Worm (Caenorhabditis elegans): ENCODE data around the gene C24A8.6.
"Not testable (repeated sequence)": the region's sequence is repeated elsewhere in the genome, so short reads cannot be mapped to it uniquely, and the experiment has no call there.

C24A8.6 gene

DNA sequence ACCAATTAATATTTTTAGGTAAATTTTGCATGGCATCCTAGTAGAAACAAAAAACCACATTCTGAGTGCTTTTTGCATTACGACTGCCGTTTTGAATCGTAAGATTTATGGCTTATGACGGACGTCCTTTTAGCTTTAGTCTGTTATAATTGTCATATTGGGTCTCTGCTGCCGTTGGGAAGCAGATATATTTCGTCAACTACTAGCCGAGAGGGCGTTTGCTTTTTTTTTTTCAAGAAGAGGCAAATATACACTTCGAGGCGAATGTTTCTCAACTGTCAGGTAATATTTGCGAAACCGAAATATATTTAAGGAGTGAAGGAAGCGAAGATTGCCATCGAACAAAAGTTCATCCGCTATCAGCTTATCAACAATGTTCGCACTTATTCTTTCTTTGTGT is 11.7 kb upstream of the C24A8.6 start, which contains the start of gene F14H12.3:
TSS of gene F14H12.3 (plus strand) at position 301 of the 400 bp plus-strand sequence.
- TF ChIP-seq unc-62 (GFP tag; optimal IDR thresholded peaks at IDR 0.05): no peak

DNA sequence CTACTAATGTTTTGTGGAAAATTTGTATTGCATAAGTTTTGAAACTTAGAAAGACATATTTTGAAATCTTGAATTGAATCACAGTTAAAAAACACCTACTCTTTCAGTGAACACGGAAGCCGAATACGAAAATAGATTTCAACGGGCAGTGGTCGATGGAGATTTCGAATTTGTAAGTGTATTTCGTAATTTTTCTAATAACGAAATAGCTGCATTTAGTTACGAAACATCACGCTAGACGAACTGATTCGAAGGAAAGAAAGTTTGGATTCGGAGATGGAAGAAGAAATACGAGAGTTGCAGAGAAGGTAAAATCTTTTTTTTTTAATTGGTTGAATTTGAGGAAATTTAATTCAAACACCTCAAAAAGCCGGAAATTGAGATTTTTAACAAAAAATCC is 10.5 kb upstream of the C24A8.6 start:
- TF ChIP-seq unc-62 (GFP tag; optimal IDR thresholded peaks at IDR 0.05): no peak

DNA sequence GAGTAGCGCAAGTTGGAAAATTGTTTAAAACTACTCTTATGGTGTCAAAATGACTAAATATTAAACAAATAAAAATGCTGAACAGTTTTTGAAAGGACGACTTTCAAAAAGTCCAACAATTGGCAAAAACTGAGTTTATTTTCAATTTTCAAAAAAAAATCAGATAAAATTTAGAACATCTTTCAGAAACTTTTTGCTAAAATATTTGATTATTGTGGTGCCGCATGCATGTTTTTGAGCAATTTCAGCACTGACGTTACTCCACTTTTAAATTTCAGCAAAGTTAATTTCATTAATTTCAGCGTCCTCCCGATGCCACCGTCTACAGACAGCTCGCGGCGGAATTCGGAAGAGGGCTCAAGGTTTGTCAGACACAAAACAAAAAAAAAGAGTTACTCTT is 7.1 kb upstream of the C24A8.6 start, which contains the start of gene cst-1:
TSS of gene cst-1 (plus strand) at position 301 of the 400 bp plus-strand sequence.
- not testable (repeated sequence) for TF ChIP-seq unc-62 (GFP tag; optimal IDR thresholded peaks at IDR 0.05)

DNA sequence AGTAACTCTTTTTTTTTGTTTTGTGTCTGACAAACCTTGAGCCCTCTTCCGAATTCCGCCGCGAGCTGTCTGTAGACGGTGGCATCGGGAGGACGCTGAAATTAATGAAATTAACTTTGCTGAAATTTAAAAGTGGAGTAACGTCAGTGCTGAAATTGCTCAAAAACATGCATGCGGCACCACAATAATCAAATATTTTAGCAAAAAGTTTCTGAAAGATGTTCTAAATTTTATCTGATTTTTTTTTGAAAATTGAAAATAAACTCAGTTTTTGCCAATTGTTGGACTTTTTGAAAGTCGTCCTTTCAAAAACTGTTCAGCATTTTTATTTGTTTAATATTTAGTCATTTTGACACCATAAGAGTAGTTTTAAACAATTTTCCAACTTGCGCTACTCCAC is 3.7 kb upstream of the C24A8.6 start, which contains the start of gene cst-2:
TSS of gene cst-2 (minus strand) at position 101 of the 400 bp plus-strand sequence.
- TF ChIP-seq unc-62 (GFP tag; optimal IDR thresholded peaks at IDR 0.05): not testable (repeated sequence)

DNA sequence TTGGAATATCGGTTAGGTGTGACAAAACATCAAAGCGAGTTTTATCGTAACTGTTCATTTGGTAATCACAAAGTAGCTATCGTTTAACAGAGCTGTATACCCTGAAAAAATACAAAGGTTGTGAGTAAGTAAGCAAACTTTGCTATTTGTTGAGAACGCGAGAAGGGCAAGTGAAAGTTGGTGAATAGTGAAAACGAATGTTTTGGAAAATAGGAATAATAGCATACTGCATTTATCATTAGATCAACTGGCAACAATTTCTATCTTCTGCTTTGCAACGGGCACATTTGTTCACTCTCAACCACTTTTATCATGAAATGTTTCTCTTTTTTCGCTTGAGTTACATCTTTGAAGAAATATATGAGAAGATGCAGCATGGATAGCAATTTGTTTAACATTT is 3.4 kb downstream of the C24A8.6 start, which contains the start of gene C24A8.5:
TSS of gene C24A8.5 (minus strand) at position 101 of the 400 bp plus-strand sequence.
- TF ChIP-seq unc-62 (GFP tag; optimal IDR thresholded peaks at IDR 0.05): no peak

DNA sequence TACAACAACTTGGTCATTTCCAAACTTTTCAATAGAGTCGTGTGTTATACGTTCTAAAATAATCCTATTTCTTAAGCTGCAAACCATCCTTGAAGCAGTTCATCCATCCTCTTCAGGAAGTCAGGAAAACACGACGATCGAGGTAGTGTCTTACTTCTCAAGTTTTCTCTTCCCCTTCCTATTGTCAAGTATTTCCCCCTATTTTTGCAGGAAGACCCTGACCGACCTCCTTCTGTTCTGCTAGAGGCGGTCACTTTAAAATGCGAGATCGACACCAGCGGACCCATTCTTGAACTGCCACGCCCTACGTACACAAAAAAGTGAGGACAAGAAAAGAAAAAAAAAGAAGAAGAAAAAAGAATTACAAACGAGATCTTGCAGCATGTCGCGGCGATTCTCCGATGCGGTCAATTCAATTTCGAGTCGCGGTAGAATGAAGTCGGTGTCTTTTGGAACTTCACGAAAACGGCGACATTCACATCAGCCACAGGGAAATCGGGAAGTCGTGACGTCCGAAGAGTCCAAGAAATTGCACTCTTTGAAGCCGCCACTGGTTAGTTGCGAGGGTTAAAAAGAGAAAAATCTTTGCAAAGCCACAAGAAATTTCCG is 9.3 kb downstream of the C24A8.6 start:
- no peak for TF ChIP-seq unc-62 (GFP tag; optimal IDR thresholded peaks at IDR 0.05)

DNA sequence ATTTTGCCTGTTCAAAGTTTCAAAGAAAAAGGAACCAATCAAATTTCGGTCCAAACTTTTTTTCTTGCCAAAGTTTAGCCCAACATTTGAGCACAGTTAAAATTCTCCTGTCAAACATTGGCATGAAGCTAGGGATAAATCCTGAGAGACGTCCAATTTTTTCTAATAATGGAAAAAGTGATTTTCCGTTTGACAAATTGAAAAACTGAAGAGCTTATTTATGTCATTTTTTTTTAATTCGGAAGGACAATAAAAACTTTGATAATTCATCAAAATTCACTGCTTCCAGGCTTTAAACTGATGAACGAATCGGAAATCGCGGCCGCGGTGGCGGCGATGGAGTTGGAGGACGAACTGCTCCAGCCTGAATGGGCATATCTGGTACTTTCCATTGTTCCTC is 11.6 kb downstream of the C24A8.6 start, which contains the start of gene dop-6:
TSS of gene dop-6 (plus strand) at position 301 of the 400 bp plus-strand sequence.
- no peak for TF ChIP-seq unc-62 (GFP tag; optimal IDR thresholded peaks at IDR 0.05)

DNA sequence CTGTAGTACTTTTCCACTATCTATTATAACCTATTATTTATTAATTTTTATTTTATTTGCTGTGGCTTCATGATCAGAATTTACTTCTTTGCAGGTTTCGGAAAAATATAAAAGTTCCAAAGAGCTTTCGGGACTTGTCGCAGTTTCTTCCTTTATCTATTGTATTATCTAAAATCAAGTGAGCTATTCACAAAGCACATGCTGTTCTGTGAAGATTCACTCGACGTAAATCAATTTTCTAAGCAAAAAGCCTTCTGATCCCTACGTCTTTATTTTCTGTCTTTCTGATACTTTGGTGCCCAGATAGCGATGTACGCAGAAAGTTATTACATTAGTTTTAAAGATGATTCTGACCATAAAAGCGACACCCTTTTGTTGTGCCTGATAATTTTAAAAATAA is 15.1 kb downstream of the C24A8.6 start:
- TF ChIP-seq unc-62 (GFP tag; optimal IDR thresholded peaks at IDR 0.05): no peak

DNA sequence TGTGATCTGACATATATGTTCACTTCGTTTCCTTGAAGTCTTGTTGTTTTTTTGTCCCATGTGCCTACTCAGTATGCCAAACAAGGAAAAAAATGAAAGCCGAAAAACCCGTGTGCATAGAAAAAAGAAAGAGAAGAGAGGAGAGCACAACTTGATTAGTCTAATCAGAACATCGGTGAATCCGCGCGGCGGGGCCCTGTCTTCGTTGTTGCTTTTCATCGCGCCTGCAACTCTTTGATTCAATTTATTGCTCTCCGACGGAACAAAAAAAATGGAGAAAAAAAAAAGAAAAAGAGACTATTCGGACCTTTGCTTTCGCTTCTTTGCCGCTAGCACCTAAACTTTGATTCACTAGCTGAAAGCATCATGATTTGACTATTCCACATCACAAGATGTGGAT is 17.3 kb downstream of the C24A8.6 start:
- TF ChIP-seq unc-62 (GFP tag; optimal IDR thresholded peaks at IDR 0.05): no peak

DNA sequence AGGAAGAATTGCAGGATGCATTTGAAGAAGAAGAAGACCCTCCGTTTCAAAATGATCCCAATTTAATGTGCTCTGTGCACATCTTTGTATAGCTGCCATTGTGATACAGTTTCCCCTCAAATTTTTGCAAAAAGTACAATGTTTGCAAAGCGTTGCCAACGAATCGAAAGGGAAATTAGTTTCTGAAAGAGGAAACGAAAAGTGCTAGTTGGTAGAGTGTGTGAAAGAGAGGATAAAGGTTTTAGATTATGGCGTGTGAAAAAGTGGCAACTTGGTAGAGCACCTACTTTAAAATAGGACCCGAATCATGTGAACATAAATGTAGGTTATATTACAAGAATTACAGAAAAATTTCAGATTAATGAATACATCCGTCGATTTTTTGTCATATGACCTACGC is 20.5 kb downstream of the C24A8.6 start, which contains the start of gene C52B9.8:
TSS of gene C52B9.8 (minus strand) at position 101 of the 400 bp plus-strand sequence.
- no peak for TF ChIP-seq unc-62 (GFP tag; optimal IDR thresholded peaks at IDR 0.05)

DNA sequence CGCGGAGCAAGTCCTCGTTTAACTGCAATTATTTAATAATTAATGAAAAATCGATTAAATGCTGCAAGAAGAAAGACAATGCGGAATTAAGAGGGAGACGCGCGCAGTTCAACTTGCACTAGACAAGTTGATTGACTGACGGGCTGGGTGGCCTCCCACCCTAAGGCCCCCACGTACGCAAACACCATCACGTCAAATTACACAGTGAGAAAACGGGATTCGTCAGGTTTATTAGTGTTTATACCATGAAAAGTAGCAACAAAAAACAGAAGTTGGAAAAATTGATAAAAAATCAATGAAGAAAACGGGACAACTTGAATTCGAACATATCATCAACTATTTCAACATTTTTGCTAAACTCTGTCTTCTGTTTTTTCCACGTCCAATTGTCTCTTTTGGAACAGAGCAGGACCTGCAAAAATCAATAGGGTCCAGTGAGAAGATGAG is 24.6 kb downstream of the C24A8.6 start:
- TF ChIP-seq unc-62 (GFP tag; optimal IDR thresholded peaks at IDR 0.05): no peak

DNA sequence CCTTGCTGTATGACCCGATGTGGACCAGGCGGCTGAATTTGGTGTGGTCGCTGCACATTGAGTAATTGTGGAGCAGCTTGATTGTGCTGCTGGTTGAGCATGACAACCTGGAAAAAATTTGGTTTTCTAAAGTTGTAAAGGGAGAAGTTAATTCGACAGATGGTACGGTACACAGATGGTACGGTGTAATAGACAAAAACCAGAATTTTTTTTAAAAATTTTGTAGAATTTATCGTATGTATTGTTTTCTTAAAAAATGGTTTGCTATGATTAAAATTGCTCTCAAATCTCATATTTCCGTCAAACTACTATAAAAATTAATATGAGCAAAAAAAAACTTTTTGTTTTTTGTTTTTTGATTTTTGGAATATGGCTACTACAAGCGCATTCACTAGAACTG is 25.3 kb downstream of the C24A8.6 start, which contains the start of gene pqn-15:
TSS of gene pqn-15 (minus strand) at position 101 of the 400 bp plus-strand sequence.
- no peak for TF ChIP-seq unc-62 (GFP tag; optimal IDR thresholded peaks at IDR 0.05)

DNA sequence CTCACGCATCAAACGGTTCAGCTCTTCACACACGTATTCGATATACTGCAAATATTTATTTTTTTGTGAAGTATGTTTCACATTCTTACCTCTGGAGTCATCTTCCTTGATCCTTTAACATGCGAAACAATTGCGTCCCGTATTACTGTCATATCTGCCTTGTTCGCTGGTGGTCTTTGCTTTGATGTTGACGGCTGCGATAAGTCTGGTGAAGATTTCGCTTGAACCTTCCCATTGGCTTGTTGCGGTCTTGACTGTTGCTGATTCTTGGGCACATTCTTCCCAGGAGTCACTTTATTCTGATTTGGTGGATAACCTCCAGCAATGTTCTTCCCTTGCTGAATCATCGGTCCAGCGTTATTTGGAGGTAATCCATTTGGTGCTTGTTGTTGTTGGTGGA is 29.0 kb downstream of the C24A8.6 start:
- no peak for TF ChIP-seq unc-62 (GFP tag; optimal IDR thresholded peaks at IDR 0.05)

DNA sequence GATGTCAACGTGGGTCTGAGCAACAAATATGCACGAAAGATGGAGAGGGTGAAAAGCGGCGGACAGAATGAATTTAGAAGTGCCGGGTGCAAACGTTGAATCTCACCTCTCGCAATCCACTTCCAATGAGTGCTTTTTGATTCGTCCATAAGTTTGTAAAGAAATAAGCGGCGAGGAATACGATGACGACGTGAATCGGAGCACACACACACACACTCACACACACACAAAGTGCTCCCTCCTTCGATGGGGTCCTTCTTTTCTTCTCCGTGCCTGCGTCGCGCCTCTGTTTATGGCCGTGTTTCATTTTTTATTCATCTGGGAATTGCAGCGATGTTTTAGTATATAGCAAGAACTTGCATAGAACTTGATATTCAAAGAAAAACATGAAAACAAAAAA is 34.8 kb downstream of the C24A8.6 start, which contains the start of gene paf-2:
TSS of gene paf-2 (minus strand) at position 290 of the 400 bp plus-strand sequence.
- no peak for TF ChIP-seq unc-62 (GFP tag; optimal IDR thresholded peaks at IDR 0.05)

DNA sequence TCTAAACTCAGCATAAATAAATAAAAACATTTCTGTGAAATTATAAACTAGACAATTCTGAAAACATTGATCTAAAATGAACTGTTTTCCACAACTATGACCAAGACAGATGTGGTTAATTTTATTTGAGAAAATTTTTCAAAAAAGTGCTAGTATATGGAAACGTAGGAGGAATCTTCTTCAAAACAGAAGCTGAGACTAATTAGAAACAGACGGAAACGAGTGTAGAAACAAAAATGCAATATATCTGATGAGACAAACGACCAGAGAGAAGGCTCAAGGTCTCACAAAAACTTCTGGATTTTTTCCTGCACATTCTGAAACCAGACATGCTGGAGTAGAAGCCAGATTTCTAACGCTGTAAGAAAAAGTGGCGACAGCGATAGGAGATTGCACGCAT is 36.3 kb downstream of the C24A8.6 start:
- no peak for TF ChIP-seq unc-62 (GFP tag; optimal IDR thresholded peaks at IDR 0.05)

DNA sequence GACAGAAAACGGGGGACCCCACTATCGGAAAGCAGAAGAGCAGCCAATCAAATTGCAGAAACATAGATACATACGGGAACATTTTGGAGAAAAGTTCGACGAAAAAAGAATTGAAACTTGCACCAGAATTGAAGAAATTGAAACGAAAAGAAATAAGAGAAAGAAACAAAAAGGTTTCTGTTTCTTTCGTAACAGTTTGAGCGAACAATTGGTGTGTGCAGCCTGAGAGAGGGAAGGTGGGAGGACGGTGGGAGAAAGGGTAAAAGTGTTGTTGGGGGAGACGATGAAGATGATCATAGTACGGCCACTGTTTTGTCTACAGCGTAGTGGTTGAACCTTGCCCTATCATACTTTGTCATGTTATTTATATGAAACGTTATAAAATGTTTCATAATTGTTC is 37.2 kb downstream of the C24A8.6 start:
- no peak for TF ChIP-seq unc-62 (GFP tag; optimal IDR thresholded peaks at IDR 0.05)

DNA sequence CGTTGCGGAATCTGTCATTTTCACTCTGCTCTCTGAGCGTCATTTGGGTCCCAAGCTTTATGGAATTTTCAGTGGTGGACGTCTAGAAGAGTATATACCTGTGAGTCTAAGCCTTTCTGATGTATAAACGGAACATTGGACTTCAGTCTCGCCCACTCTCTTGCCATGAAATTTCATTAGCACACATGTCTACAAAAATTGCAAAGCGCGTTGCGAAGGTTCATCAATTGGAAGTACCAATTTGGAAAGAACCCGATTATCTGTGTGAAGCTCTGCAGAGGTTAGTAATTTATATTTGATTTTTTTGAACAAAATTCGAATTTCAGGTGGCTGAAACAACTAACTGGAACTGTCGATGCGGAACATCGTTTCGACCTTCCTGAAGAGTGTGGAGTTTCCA is 42.4 kb downstream of the C24A8.6 start:
- no peak for TF ChIP-seq unc-62 (GFP tag; optimal IDR thresholded peaks at IDR 0.05)
